Worm (Caenorhabditis elegans) whole organism, L2 larva: ENCODE results near the gene C39E9.12.

Source experiments
- blmp-1 ChIP-seq: sonication (generic microtip); optimal IDR thresholded peaks from 2 replicates; lab custom pipeline; 2017; ENCODE audit warnings: missing genetic modification characterization, mild to moderate bottlenecking, missing compliant biosample characterization, antibody characterized with exemption, moderate library complexity; ENCODE audit not compliant: insufficient read depth
- lin-13 ChIP-seq: fragments of 150-350 bp; optimal IDR thresholded peaks from 2 replicates; lab custom pipeline; 2014; ENCODE audit warnings: missing biosample characterization, missing genetic modification reagents, missing genetic modification characterization
- lsy-2 ChIP-seq, 2 experiments: fragments of 150-350 bp in 1 of 2; sonication (generic microtip) in 1 of 2; optimal IDR thresholded peaks; 2 replicates each; lab custom pipeline; 2014 to 2017; ENCODE audit warnings: missing biosample characterization in 2 of 2, missing genetic modification characterization in 2 of 2
- nhr-10 ChIP-seq: sonication (generic microtip); optimal IDR thresholded peaks from 2 replicates; lab custom pipeline; 2017; ENCODE audit warnings: missing biosample characterization, missing genetic modification characterization
- nhr-77 ChIP-seq: fragments of 150-350 bp; optimal IDR thresholded peaks from 2 replicates; lab custom pipeline; 2014; ENCODE audit warnings: missing biosample characterization, missing genetic modification characterization
- skn-1 ChIP-seq: sonication (generic microtip); optimal IDR thresholded peaks from 2 replicates; lab custom pipeline; 2017; ENCODE audit warnings: missing biosample characterization, missing genetic modification characterization
- snpc-4 ChIP-seq: fragments of 150-350 bp; optimal IDR thresholded peaks from 2 replicates; lab custom pipeline; 2014; ENCODE audit warnings: missing biosample characterization, missing genetic modification characterization
- unc-62 ChIP-seq: fragments of 150-350 bp; optimal IDR thresholded peaks from 2 replicates; lab custom pipeline; 2014; ENCODE audit warnings: missing biosample characterization, missing genetic modification reagents, missing genetic modification characterization
- zag-1 ChIP-seq: fragments of 150-350 bp; optimal IDR thresholded peaks from 2 replicates; lab custom pipeline; 2014; ENCODE audit warnings: missing biosample characterization, missing genetic modification characterization
- ztf-11 ChIP-seq: sonication (generic microtip); optimal IDR thresholded peaks from 2 replicates; lab custom pipeline; 2017; ENCODE audit warnings: missing biosample characterization, missing genetic modification characterization

- TF ChIP-seq zag-1 (tag; lab: Kevin White, UChicago) (no peak), blmp-1 (tag; lab: Kevin White, UChicago) (no peak), nhr-77 (tag; lab: Kevin White, UChicago) (no peak), lsy-2 (tag; optimal IDR thresholded peaks at IDR 0.05; lab: Kevin White, UChicago) (no peak), unc-62 (GFP tag; lab: Kevin White, UChicago) (no peak), nhr-10 (tag; lab: Kevin White, UChicago) (no peak), snpc-4 (tag; lab: Kevin White, UChicago) (no peak), skn-1 (tag; lab: Kevin White, UChicago) (no peak), ztf-11 (tag; lab: Kevin White, UChicago) (no peak), lin-13 (no peak)
Measured at ce11 chrIV:13046848-13047247, 47.0 kb upstream of the C39E9.12 start, which contains the start of gene scl-9.
